Worm (Caenorhabditis elegans) whole organism, L3 larva: Measurements from ENCODE around the gene K08E5.5.
A peak's percentile ranks its signal among the peaks of the same experiment; 100 is the strongest.

Experiments used
- R02D3.7 ChIP-seq: fragments of 150-350 bp; optimal IDR thresholded peaks from 2 replicates; lab custom pipeline; 2014; ENCODE audit warnings: missing biosample characterization, missing genetic modification characterization
- aly-2 ChIP-seq: fragments of 150-350 bp; optimal IDR thresholded peaks from 2 replicates; lab custom pipeline; 2014; ENCODE audit warnings: missing biosample characterization, missing genetic modification characterization
- ama-1 ChIP-seq: fragments of 150-350 bp; optimal IDR thresholded peaks from 2 replicates; lab custom pipeline; 2018
- ceh-16 ChIP-seq: sonication (generic microtip); optimal IDR thresholded peaks from 2 replicates; lab custom pipeline; 2017; ENCODE audit warnings: missing biosample characterization, missing genetic modification characterization
- ceh-28 ChIP-seq: fragments of 150-350 bp; optimal IDR thresholded peaks from 2 replicates; lab custom pipeline; 2014; ENCODE audit warnings: missing biosample characterization, missing genetic modification reagents, missing genetic modification characterization
- daf-12 ChIP-seq: fragments of 150-350 bp; optimal IDR thresholded peaks from 2 replicates; lab custom pipeline; 2014; ENCODE audit warnings: missing biosample characterization, missing genetic modification reagents, missing genetic modification characterization
- elt-1 ChIP-seq: fragments of 150-350 bp; optimal IDR thresholded peaks from 2 replicates; lab custom pipeline; 2014; ENCODE audit warnings: missing biosample characterization, missing genetic modification characterization
- elt-2 ChIP-seq: sonication (generic microtip); optimal IDR thresholded peaks from 2 replicates; lab custom pipeline; 2016; ENCODE audit warnings: missing genetic modification reagents, mild to moderate bottlenecking, missing genetic modification characterization, missing compliant biosample characterization
- elt-3 ChIP-seq, 3 experiments: fragments of 150-350 bp in 1 of 3; sonication (generic microtip) in 2 of 3; optimal IDR thresholded peaks; 2 replicates in 2 of 3; 4 replicates in 1 of 3; lab custom pipeline; 2014 to 2017; ENCODE audit warnings: missing biosample characterization in 3 of 3, missing genetic modification characterization in 3 of 3
- fos-1 ChIP-seq: fragments of 150-350 bp; optimal IDR thresholded peaks from 2 replicates; lab custom pipeline; 2014; ENCODE audit warnings: missing biosample characterization, missing genetic modification characterization
- hmg-11 ChIP-seq: sonication (generic microtip); optimal IDR thresholded peaks from 2 replicates; lab custom pipeline; 2016; ENCODE audit warnings: missing genetic modification characterization, missing compliant biosample characterization
- jun-1 ChIP-seq: fragments of 150-350 bp; optimal IDR thresholded peaks from 2 replicates; lab custom pipeline; 2014; ENCODE audit warnings: missing biosample characterization, missing genetic modification reagents, missing genetic modification characterization
- lin-15B ChIP-seq: fragments of 150-350 bp; optimal IDR thresholded peaks from 2 replicates; lab custom pipeline; 2014; ENCODE audit warnings: missing biosample characterization, missing genetic modification characterization
- lin-39 ChIP-seq: fragments of 150-350 bp; optimal IDR thresholded peaks from 2 replicates; lab custom pipeline; 2018; ENCODE audit warnings: missing biosample characterization, missing genetic modification reagents, missing genetic modification characterization
- nfya-1 ChIP-seq: sonication (generic microtip); optimal IDR thresholded peaks from 2 replicates; lab custom pipeline; 2017; ENCODE audit warnings: missing genetic modification characterization, mild to moderate bottlenecking, missing compliant biosample characterization, antibody characterized with exemption, moderate library complexity; ENCODE audit not compliant: insufficient read depth
- nhr-12 ChIP-seq: fragments of 150-350 bp; optimal IDR thresholded peaks from 2 replicates; lab custom pipeline; 2014; ENCODE audit warnings: missing biosample characterization, missing genetic modification characterization
- nhr-23 ChIP-seq: fragments of 150-350 bp; optimal IDR thresholded peaks from 2 replicates; lab custom pipeline; 2014; ENCODE audit warnings: missing biosample characterization, missing genetic modification reagents, missing genetic modification characterization
- nhr-237 ChIP-seq: fragments of 150-350 bp; optimal IDR thresholded peaks from 2 replicates; lab custom pipeline; 2014; ENCODE audit warnings: missing biosample characterization, missing genetic modification characterization
- nhr-25 ChIP-seq: sonication (generic microtip); optimal IDR thresholded peaks from 2 replicates; lab custom pipeline; 2017; ENCODE audit warnings: missing biosample characterization, missing genetic modification characterization
- nhr-28 ChIP-seq: fragments of 150-350 bp; optimal IDR thresholded peaks from 2 replicates; lab custom pipeline; 2014; ENCODE audit warnings: missing biosample characterization, missing genetic modification characterization
- nhr-43 ChIP-seq: sonication (generic microtip); optimal IDR thresholded peaks from 2 replicates; lab custom pipeline; 2016; ENCODE audit warnings: mild to moderate bottlenecking, missing genetic modification characterization, missing compliant biosample characterization; ENCODE audit not compliant: poor library complexity, severe bottlenecking
- nhr-67 ChIP-seq: fragments of 150-350 bp; optimal IDR thresholded peaks from 2 replicates; lab custom pipeline; 2014; ENCODE audit warnings: missing biosample characterization, missing genetic modification characterization
- nhr-76 ChIP-seq: fragments of 150-350 bp; sonication (generic microtip); optimal IDR thresholded peaks from 5 replicates; lab custom pipeline; 2014; ENCODE audit warnings: missing biosample characterization, missing genetic modification characterization
- nhr-77 ChIP-seq: fragments of 150-350 bp; optimal IDR thresholded peaks from 2 replicates; lab custom pipeline; 2014; ENCODE audit warnings: missing biosample characterization, missing genetic modification characterization
- pha-4 ChIP-seq: fragments of 150-350 bp; optimal IDR thresholded peaks from 2 replicates; lab custom pipeline; 2014; ENCODE audit warnings: missing biosample characterization, missing genetic modification reagents, missing genetic modification characterization
- pqm-1 ChIP-seq: fragments of 150-350 bp; optimal IDR thresholded peaks from 2 replicates; lab custom pipeline; 2017; ENCODE audit warnings: missing biosample characterization, missing genetic modification characterization, inconsistent platforms
- skn-1 ChIP-seq: fragments of 150-350 bp; optimal IDR thresholded peaks from 2 replicates; lab custom pipeline; 2014; ENCODE audit warnings: missing biosample characterization, missing genetic modification characterization
- snpc-4 ChIP-seq: fragments of 150-350 bp; optimal IDR thresholded peaks from 2 replicates; lab custom pipeline; 2014; ENCODE audit warnings: missing biosample characterization, missing genetic modification characterization
- tbx-2 ChIP-seq: sonication (generic microtip); optimal IDR thresholded peaks from 2 replicates; lab custom pipeline; 2016; ENCODE audit warnings: mild to moderate bottlenecking, missing genetic modification characterization, missing compliant biosample characterization
- unc-39 ChIP-seq: sonication (generic microtip); optimal IDR thresholded peaks from 4 replicates; lab custom pipeline; 2017; ENCODE audit warnings: missing biosample characterization, missing genetic modification characterization
- zag-1 ChIP-seq: fragments of 150-350 bp; optimal IDR thresholded peaks from 2 replicates; lab custom pipeline; 2014; ENCODE audit warnings: missing biosample characterization, missing genetic modification characterization

K08E5.5 gene

ce11 chrIII:10201235-10201634, 41.0 kb upstream of the K08E5.5 start, which contains the start of the genes T20G5.13 and T20G5.12:
T20G5.13 (minus strand) TSS chrIII:10201335.
T20G5.12 (plus strand) TSS chrIII:10201604.
- TF ChIP-seq lin-39 (tag; lab: Kevin White, UChicago) (no peak), elt-3 (tag; optimal IDR thresholded peaks at IDR 0.05; lab: Kevin White, UChicago) (no peak), jun-1 (tag; lab: Kevin White, UChicago) (no peak), nfya-1 (tag; lab: Kevin White, UChicago) (no peak), nhr-67 (no peak), skn-1 (tag; lab: Kevin White, UChicago) (no peak), zag-1 (tag; lab: Kevin White, UChicago) (no peak), pqm-1 (tag; lab: Kevin White, UChicago) (no peak), nhr-76 (tag; lab: Kevin White, UChicago) (no peak), unc-39 (no peak)

- TF ChIP-seq elt-3 (tag; optimal IDR thresholded peaks at IDR 0.05; lab: Kevin White, UChicago) = no peak
- TF ChIP-seq ceh-16 = no peak
- no peak for TF ChIP-seq skn-1 (tag; lab: Kevin White, UChicago)
- TF ChIP-seq nhr-12 = no peak
- no peak for TF ChIP-seq ama-1 (lab: Kevin White, UChicago)
- no peak for TF ChIP-seq ceh-28 (tag; lab: Kevin White, UChicago)
- no peak for TF ChIP-seq nhr-76 (tag; lab: Kevin White, UChicago)
- TF ChIP-seq elt-1 (tag; lab: Kevin White, UChicago) = no peak
These were observed 38.8 kb upstream of the K08E5.5 start, which contains the start of gene T20G5.8 for ce11 chrIII:10199052-10199451. T20G5.8 (plus strand) TSS chrIII:10199352.

- TF ChIP-seq nhr-23 (tag; lab: Kevin White, UChicago) = no peak
- no peak for TF ChIP-seq nhr-25 (tag; lab: Kevin White, UChicago)
- TF ChIP-seq fos-1 (tag; lab: Kevin White, UChicago) = no peak
- TF ChIP-seq ceh-16 = no peak
These were observed 37.1 kb upstream of the K08E5.5 start, which contains the start of gene dod-6 for ce11 chrIII:10197416-10197815. dod-6 (plus strand) TSS chrIII:10197716.

- TF ChIP-seq hmg-11 (no peak), nhr-77 (tag; lab: Kevin White, UChicago) (no peak), skn-1 (tag; lab: Kevin White, UChicago) (no peak), nhr-67 (no peak), tbx-2 (tag; lab: Kevin White, UChicago) (no peak), fos-1 (tag; lab: Kevin White, UChicago) (no peak), daf-12 (tag; lab: Kevin White, UChicago) (no peak), nhr-237 (tag; lab: Kevin White, UChicago) (no peak), aly-2 (tag; lab: Kevin White, UChicago) (no peak), nhr-76 (tag; lab: Kevin White, UChicago) (no peak), nhr-25 (tag; lab: Kevin White, UChicago) (no peak), elt-1 (tag; lab: Kevin White, UChicago) (no peak), snpc-4 (tag; lab: Kevin White, UChicago) (no peak), lin-15B (tag; lab: Kevin White, UChicago) (no peak), pqm-1 (tag; lab: Kevin White, UChicago) (peak; percentile 71), nhr-23 (tag; lab: Kevin White, UChicago) (no peak), unc-39 (no peak), pha-4 (tag; lab: Kevin White, UChicago) (peak; percentile 76), elt-2 (tag; lab: Kevin White, UChicago) (peak; percentile 56), ceh-16 (no peak), ama-1 (lab: Kevin White, UChicago) (no peak), R02D3.7 (tag; lab: Kevin White, UChicago) (no peak)
These were observed 36.5 kb upstream of the K08E5.5 start for ce11 chrIII:10196796-10197195.

DNA sequence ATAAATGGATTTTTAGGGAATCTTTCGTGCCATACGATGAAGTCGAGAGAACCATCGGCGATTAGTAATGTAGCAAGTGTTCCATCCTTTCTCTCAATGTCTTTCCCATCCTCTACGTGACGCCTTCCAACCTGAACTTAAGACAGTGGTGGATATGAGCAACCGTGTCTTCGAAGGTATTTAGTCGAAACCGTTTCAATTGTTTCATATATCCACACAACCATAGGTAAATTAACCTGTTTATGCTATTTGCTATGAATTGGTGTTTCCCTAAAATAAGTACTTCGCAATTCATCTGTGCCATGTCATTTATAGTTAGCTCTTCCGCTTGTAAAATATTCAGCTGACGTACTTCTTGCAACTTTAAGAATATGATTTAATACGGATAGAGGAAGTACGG, 35.6 kb upstream of the K08E5.5 start:
- TF ChIP-seq nhr-28 (tag; lab: Kevin White, UChicago) (no peak), nhr-43 (tag; lab: Kevin White, UChicago) (no peak), nfya-1 (tag; lab: Kevin White, UChicago) (no peak), snpc-4 (tag; lab: Kevin White, UChicago) (no peak)

- peak; percentile 82 for TF ChIP-seq nfya-1 (tag; lab: Kevin White, UChicago)
- TF ChIP-seq aly-2 (tag; lab: Kevin White, UChicago) = no peak
These were observed 34.3 kb upstream of the K08E5.5 start for ce11 chrIII:10194569-10194968.
